Fruit fly (Drosophila melanogaster): Measurements from ENCODE around the gene CG32983.

CG32983 gene

dm6 chr2L:8864564-8864963 lies 1.1 kb upstream of the CG32983 start, which contains the start of gene CG32988:
TSS of gene CG32988 (plus strand) at chr2L:8864864.
- TF ChIP-seq dsf (GFP tag; optimal IDR thresholded peaks at IDR 0.05; ENCODE audit: borderline replicate concordance) (no peak), N (GFP tag; optimal IDR thresholded peaks at IDR 0.05) (no peak), h (GFP tag; optimal IDR thresholded peaks at IDR 0.05) (no peak), rgr (GFP tag; optimal IDR thresholded peaks at IDR 0.05) (no peak), Rel (GFP tag; optimal IDR thresholded peaks at IDR 0.05) (no peak), Rel (tag; optimal IDR thresholded peaks at IDR 0.05) (no peak), jim (GFP tag; optimal IDR thresholded peaks at IDR 0.05) (no peak), Mio (GFP tag; optimal IDR thresholded peaks at IDR 0.05) (no peak), dl (GFP tag; optimal IDR thresholded peaks at IDR 0.05; ENCODE audit: insufficient read depth in 1 of 2, partially characterized antibody in 2 of 2) (no peak), CrebA (GFP tag; optimal IDR thresholded peaks at IDR 0.05; ENCODE audit: borderline replicate concordance) (no peak), br (GFP tag; optimal IDR thresholded peaks at IDR 0.05) (no peak), woc (GFP tag; optimal IDR thresholded peaks at IDR 0.05) (no peak), CG32264 (GFP tag; optimal IDR thresholded peaks at IDR 0.05) (no peak), foxo (GFP tag; optimal IDR thresholded peaks at IDR 0.05) (no peak), HLH106 (tag; optimal IDR thresholded peaks at IDR 0.05) (no peak), sage (GFP tag; optimal IDR thresholded peaks at IDR 0.05) (no peak), tai (GFP tag; optimal IDR thresholded peaks at IDR 0.05) (no peak), lola (GFP tag; optimal IDR thresholded peaks at IDR 0.05) (no peak), Abd-B (GFP tag; optimal IDR thresholded peaks at IDR 0.05) (no peak), Jra (GFP tag; optimal IDR thresholded peaks at IDR 0.05) (no peak), Hr83 (GFP tag; optimal IDR thresholded peaks at IDR 0.05; ENCODE audit: poor library complexity, severe bottlenecking) (no peak)

dm6 chr2L:8866467-8866866 lies 817 bp downstream of the CG32983 start, which contains the start of gene CG9483:
TSS of gene CG9483 (plus strand) at chr2L:8866767.
- TF ChIP-seq ey (GFP tag; optimal IDR thresholded peaks at IDR 0.05) (no peak), Abd-B (GFP tag; optimal IDR thresholded peaks at IDR 0.05) (no peak), h (GFP tag; optimal IDR thresholded peaks at IDR 0.05) (no peak), fru (GFP tag; optimal IDR thresholded peaks at IDR 0.05) (no peak), jim (GFP tag; optimal IDR thresholded peaks at IDR 0.05) (no peak), dmrt93B (GFP tag; optimal IDR thresholded peaks at IDR 0.05) (no peak), Myc (optimal IDR thresholded peaks at IDR 0.05) (no peak)

- TF ChIP-seq sv (GFP tag; optimal IDR thresholded peaks at IDR 0.05) (no peak), pan (optimal IDR thresholded peaks at IDR 0.05) (no peak), Hr78 (GFP tag; optimal IDR thresholded peaks at IDR 0.05) (no peak), psq (GFP tag; optimal IDR thresholded peaks at IDR 0.05) (no peak), brk (GFP tag; optimal IDR thresholded peaks at IDR 0.05) (no peak), foxo (GFP tag; optimal IDR thresholded peaks at IDR 0.05) (no peak), CrebA (GFP tag; optimal IDR thresholded peaks at IDR 0.05; ENCODE audit: borderline replicate concordance) (no peak), GATAd (GFP tag; optimal IDR thresholded peaks at IDR 0.05) (no peak), Hr83 (GFP tag; optimal IDR thresholded peaks at IDR 0.05; ENCODE audit: poor library complexity, severe bottlenecking) (no peak), Rel (GFP tag; optimal IDR thresholded peaks at IDR 0.05) (no peak), Rel (tag; optimal IDR thresholded peaks at IDR 0.05) (no peak), CG32264 (GFP tag; optimal IDR thresholded peaks at IDR 0.05) (no peak), br (GFP tag; optimal IDR thresholded peaks at IDR 0.05) (no peak), Sp1 (GFP tag; optimal IDR thresholded peaks at IDR 0.05) (no peak), jim (GFP tag; optimal IDR thresholded peaks at IDR 0.05) (no peak), Jra (GFP tag; optimal IDR thresholded peaks at IDR 0.05) (no peak), ey (GFP tag; optimal IDR thresholded peaks at IDR 0.05) (no peak), h (GFP tag; optimal IDR thresholded peaks at IDR 0.05) (no peak)
Measured at dm6 chr2L:8871677-8872076, 6.0 kb downstream of the CG32983 start.

- TF ChIP-seq Mio (GFP tag; optimal IDR thresholded peaks at IDR 0.05) (no peak), foxo (GFP tag; optimal IDR thresholded peaks at IDR 0.05) (no peak), h (GFP tag; optimal IDR thresholded peaks at IDR 0.05) (no peak), Hr78 (GFP tag; optimal IDR thresholded peaks at IDR 0.05) (no peak), Dfd (GFP tag; optimal IDR thresholded peaks at IDR 0.05) (no peak), CrebA (GFP tag; optimal IDR thresholded peaks at IDR 0.05; ENCODE audit: borderline replicate concordance) (no peak), dsf (GFP tag; optimal IDR thresholded peaks at IDR 0.05; ENCODE audit: borderline replicate concordance) (no peak)
Measured at dm6 chr2L:8875835-8876234, 10.2 kb downstream of the CG32983 start.

Data from whole organism, wandering third instar larva.